Fruit fly (Drosophila melanogaster): Measurements from ENCODE around the gene Gart.

dm6 chr2L:7049009-7049647 is 25.4 kb upstream of the Gart start:
- no peak for TF ChIP-seq h (optimal IDR thresholded peaks at IDR 0.05)
- no peak for TF ChIP-seq insv (optimal IDR thresholded peaks at IDR 0.05)
- no peak for TF ChIP-seq psq (optimal IDR thresholded peaks at IDR 0.05)
